Fruit fly (Drosophila melanogaster) whole organism, wandering third instar larva: ENCODE results near the gene Swip-1.

Source experiments
- Rel ChIP-seq, 2 experiments: fragments of 200-800 bp; sonication (Bioruptor generic) in 1 of 2; optimal IDR thresholded peaks; 2 replicates in 1 of 2; 3 replicates in 1 of 2; lab custom pipeline; 2016 to 2019; ENCODE audit warnings: mild to moderate bottlenecking in 2 of 2, missing biosample characterization in 2 of 2, missing genetic modification characterization in 2 of 2, moderate library complexity in 1 of 2
- usp ChIP-seq: fragments of >200 bp; optimal IDR thresholded peaks from 2 replicates; lab custom pipeline; 2017; ENCODE audit warnings: missing biosample characterization, missing genetic modification characterization

dm6 chr2L:18985201-18986124 lies 1.6 kb downstream of the Swip-1 start:
- TF ChIP-seq Rel (GFP tag; optimal IDR thresholded peaks at IDR 0.05; lab: Kevin White, UChicago) (no peak), Rel (tag; optimal IDR thresholded peaks at IDR 0.05; lab: Kevin White, UChicago) (no peak), usp (GFP tag; lab: Kevin White, UChicago) (no peak)
